Worm (Caenorhabditis elegans): ENCODE measurements around the gene his-73.

ce11 chrII:13153299-13153698, 30.2 kb upstream of the his-73 start, which contains the start of gene spe-18:
- TF ChIP-seq ceh-6 (GFP tag; optimal IDR thresholded peaks at IDR 0.05) (no peak), F13H6.1 (tag; optimal IDR thresholded peaks at IDR 0.05) (no peak), hlh-30 (tag; optimal IDR thresholded peaks at IDR 0.05; ENCODE audit: insufficient read depth) (no peak), hlh-13 (GFP tag; optimal IDR thresholded peaks at IDR 0.05) (no peak), ceh-19 (GFP tag; optimal IDR thresholded peaks at IDR 0.05) (no peak), pax-1 (tag; optimal IDR thresholded peaks at IDR 0.05) (no peak), ceh-30 (tag; optimal IDR thresholded peaks at IDR 0.05) (no peak), unc-3 (GFP tag; conservative IDR thresholded peaks at IDR 0.05) (no peak), unc-3 (tag; optimal IDR thresholded peaks at IDR 0.05) (no peak), sox-4 (tag; optimal IDR thresholded peaks at IDR 0.05) (no peak), T23F11.4 (GFP tag; optimal IDR thresholded peaks at IDR 0.05) (no peak), ama-1 (optimal IDR thresholded peaks at IDR 0.05) (no peak), pha-4 (tag; optimal IDR thresholded peaks at IDR 0.05) (no peak), dmd-4 (tag; optimal IDR thresholded peaks at IDR 0.05; ENCODE audit: borderline replicate concordance) (no peak), ceh-45 (GFP tag; IDR thresholded peaks at IDR 0.05) (no peak)
